Fruit fly (Drosophila melanogaster): ENCODE data around the gene CG13051.

Gene CG13051

dm6 chr3L:16288322-16288721 is 23.4 kb upstream of the CG13051 start, which contains the start of gene CG13046:
TSS of gene CG13046 (minus strand) at chr3L:16288422.
- TF ChIP-seq CG12768 (GFP tag; optimal IDR thresholded peaks at IDR 0.05) (no peak), ovo (GFP tag; optimal IDR thresholded peaks at IDR 0.05) (no peak), Crg-1 (GFP tag; optimal IDR thresholded peaks at IDR 0.05) (no peak), Hr96 (GFP tag; optimal IDR thresholded peaks at IDR 0.05) (no peak), Clk (GFP tag; optimal IDR thresholded peaks at IDR 0.05) (no peak), kay (GFP tag; ENCODE audit: borderline replicate concordance) (no peak), CG33017 (tag; optimal IDR thresholded peaks at IDR 0.05) (no peak), Mnt (GFP tag; optimal IDR thresholded peaks at IDR 0.05) (no peak), CG1620 (GFP tag; optimal IDR thresholded peaks at IDR 0.05) (no peak), CG14711 (tag; optimal IDR thresholded peaks at IDR 0.05) (no peak), bab1 (GFP tag; optimal IDR thresholded peaks at IDR 0.05) (no peak), CG7101 (tag; optimal IDR thresholded peaks at IDR 0.05) (no peak), cnc (optimal IDR thresholded peaks at IDR 0.05) (no peak), toe (GFP tag; optimal IDR thresholded peaks at IDR 0.05) (no peak), cic (GFP tag; optimal IDR thresholded peaks at IDR 0.05) (no peak)

dm6 chr3L:16286258-16286657 is 21.4 kb upstream of the CG13051 start:
- no peak for TF ChIP-seq CG12768 (GFP tag; optimal IDR thresholded peaks at IDR 0.05)
- no peak for TF ChIP-seq CG1620 (GFP tag; optimal IDR thresholded peaks at IDR 0.05)
- no peak for TF ChIP-seq toe (GFP tag; optimal IDR thresholded peaks at IDR 0.05)
- no peak for TF ChIP-seq CG11617 (GFP tag; optimal IDR thresholded peaks at IDR 0.05)
- no peak for TF ChIP-seq CG7045 (GFP tag; optimal IDR thresholded peaks at IDR 0.05)
- TF ChIP-seq CG7101 (tag; optimal IDR thresholded peaks at IDR 0.05) = no peak
- TF ChIP-seq ovo (GFP tag; optimal IDR thresholded peaks at IDR 0.05) = no peak
- no peak for TF ChIP-seq Clk (GFP tag; optimal IDR thresholded peaks at IDR 0.05)
- no peak for TF ChIP-seq Mnt (GFP tag; optimal IDR thresholded peaks at IDR 0.05)
- TF ChIP-seq kay (GFP tag; ENCODE audit: borderline replicate concordance) = no peak
- TF ChIP-seq bab1 (GFP tag; optimal IDR thresholded peaks at IDR 0.05) = no peak
- TF ChIP-seq Hr96 (GFP tag; optimal IDR thresholded peaks at IDR 0.05) = no peak
- no peak for TF ChIP-seq cnc (optimal IDR thresholded peaks at IDR 0.05)
- TF ChIP-seq tj (GFP tag; optimal IDR thresholded peaks at IDR 0.05) = no peak
- TF ChIP-seq CG14711 (tag; optimal IDR thresholded peaks at IDR 0.05) = no peak
- TF ChIP-seq Crg-1 (GFP tag; optimal IDR thresholded peaks at IDR 0.05) = no peak

- TF ChIP-seq Hr96 (GFP tag; optimal IDR thresholded peaks at IDR 0.05) (no peak), tj (GFP tag; optimal IDR thresholded peaks at IDR 0.05) (no peak), cic (GFP tag; optimal IDR thresholded peaks at IDR 0.05) (no peak), toe (GFP tag; optimal IDR thresholded peaks at IDR 0.05) (no peak), CG14711 (tag; optimal IDR thresholded peaks at IDR 0.05) (no peak), CG5204 (GFP tag; optimal IDR thresholded peaks at IDR 0.05) (no peak), CG7045 (GFP tag; optimal IDR thresholded peaks at IDR 0.05) (no peak), CG12768 (GFP tag; optimal IDR thresholded peaks at IDR 0.05) (no peak), Mnt (GFP tag; optimal IDR thresholded peaks at IDR 0.05) (no peak), CG7101 (tag; optimal IDR thresholded peaks at IDR 0.05) (no peak), pad (GFP tag; optimal IDR thresholded peaks at IDR 0.05) (no peak), Clk (GFP tag; optimal IDR thresholded peaks at IDR 0.05) (no peak), cnc (optimal IDR thresholded peaks at IDR 0.05) (no peak), bab1 (GFP tag; optimal IDR thresholded peaks at IDR 0.05) (no peak), CG11617 (GFP tag; optimal IDR thresholded peaks at IDR 0.05) (no peak)
Observed at dm6 chr3L:16285346-16285911, 20.5 kb upstream of the CG13051 start, which contains the start of gene CG13047. TSS of gene CG13047 (minus strand) at chr3L:16285396.

- TF ChIP-seq CG11617 (GFP tag; optimal IDR thresholded peaks at IDR 0.05) = no peak
Observed at dm6 chr3L:16283821-16284220, 18.9 kb upstream of the CG13051 start, which contains the start of gene CG13048. TSS of gene CG13048 (minus strand) at chr3L:16283921.

- no peak for TF ChIP-seq CG33017 (tag; optimal IDR thresholded peaks at IDR 0.05)
- TF ChIP-seq bab1 (GFP tag; optimal IDR thresholded peaks at IDR 0.05) = no peak
- TF ChIP-seq tj (GFP tag; optimal IDR thresholded peaks at IDR 0.05) = no peak
- TF ChIP-seq CG11617 (GFP tag; optimal IDR thresholded peaks at IDR 0.05) = no peak
- TF ChIP-seq CG5204 (GFP tag; optimal IDR thresholded peaks at IDR 0.05) = no peak
- no peak for TF ChIP-seq cic (GFP tag; optimal IDR thresholded peaks at IDR 0.05)
- no peak for TF ChIP-seq CG1620 (GFP tag; optimal IDR thresholded peaks at IDR 0.05)
- no peak for TF ChIP-seq CG14711 (tag; optimal IDR thresholded peaks at IDR 0.05)
- TF ChIP-seq CG7045 (GFP tag; optimal IDR thresholded peaks at IDR 0.05) = no peak
- TF ChIP-seq Crg-1 (GFP tag; optimal IDR thresholded peaks at IDR 0.05) = no peak
- no peak for TF ChIP-seq Hr96 (GFP tag; optimal IDR thresholded peaks at IDR 0.05)
- TF ChIP-seq toe (GFP tag; optimal IDR thresholded peaks at IDR 0.05) = no peak
- no peak for TF ChIP-seq cnc (optimal IDR thresholded peaks at IDR 0.05)
- TF ChIP-seq CG12768 (GFP tag; optimal IDR thresholded peaks at IDR 0.05) = no peak
- no peak for TF ChIP-seq Clk (GFP tag; optimal IDR thresholded peaks at IDR 0.05)
- TF ChIP-seq CG7101 (tag; optimal IDR thresholded peaks at IDR 0.05) = no peak
Observed at dm6 chr3L:16281880-16282556, 17.1 kb upstream of the CG13051 start, which contains the start of gene CG13049. TSS of gene CG13049 (minus strand) at chr3L:16281930.

- no peak for TF ChIP-seq CG1620 (GFP tag; optimal IDR thresholded peaks at IDR 0.05)
- no peak for TF ChIP-seq Hr96 (GFP tag; optimal IDR thresholded peaks at IDR 0.05)
- no peak for TF ChIP-seq cic (GFP tag; optimal IDR thresholded peaks at IDR 0.05)
- TF ChIP-seq ovo (GFP tag; optimal IDR thresholded peaks at IDR 0.05) = no peak
Observed at dm6 chr3L:16279987-16280454, 15.1 kb upstream of the CG13051 start, which contains the start of gene CG13064. TSS of gene CG13064 (plus strand) at chr3L:16280404.
